Fruit fly (Drosophila melanogaster): Measurements from ENCODE around the gene Hsp22.

DNA sequence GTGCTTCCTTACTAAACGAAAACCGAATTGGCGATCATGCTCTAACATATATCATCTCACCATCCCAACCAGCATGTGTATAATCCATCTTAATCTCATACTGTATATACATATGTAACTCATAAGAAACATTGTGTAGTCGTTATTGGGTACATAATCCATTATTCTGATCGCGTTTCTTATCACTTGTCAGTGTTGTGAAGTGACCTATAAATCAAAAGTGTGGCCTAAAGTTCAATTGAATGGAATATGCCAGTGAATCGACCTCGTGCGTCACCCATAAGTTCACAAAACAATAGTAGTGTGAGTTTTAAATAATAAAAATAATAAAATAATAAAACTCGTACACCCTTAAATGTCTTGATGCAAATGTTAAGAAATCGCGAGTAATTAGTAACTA is 27.6 kb upstream of the Hsp22 start:
- TF ChIP-seq CG9948 (tag; optimal IDR thresholded peaks at IDR 0.05), result no peak
- no peak for TF ChIP-seq gl (tag; optimal IDR thresholded peaks at IDR 0.05)

Measured in whole organism, pupa.